Fruit fly (Drosophila melanogaster): ENCODE measurements around the gene Cyp6d5.

The Cyp6d5 gene

dm6 chr3R:14052182-14053036 is 23.4 kb downstream of the Cyp6d5 start (continued):
- no peak for TF ChIP-seq lbe (GFP tag; optimal IDR thresholded peaks at IDR 0.05)
- no peak for TF ChIP-seq Kr (GFP tag; optimal IDR thresholded peaks at IDR 0.05)
- peak; percentile 96 for TF ChIP-seq pfk (GFP tag; optimal IDR thresholded peaks at IDR 0.05)
- peak; percentile 94 for TF ChIP-seq Hmr (GFP tag; optimal IDR thresholded peaks at IDR 0.05)
- peak; percentile 86 for TF ChIP-seq HmgZ (tag; optimal IDR thresholded peaks at IDR 0.05)
- TF ChIP-seq Xrp1 (GFP tag; IDR thresholded peaks at IDR 0.05): peak; percentile 70
- peak; percentile 72 for TF ChIP-seq CG10366 (GFP tag; IDR thresholded peaks at IDR 0.05)
- peak; percentile 85 for TF ChIP-seq CG17361 (GFP tag; IDR thresholded peaks at IDR 0.05)
- peak; percentile 76 for TF ChIP-seq CG31441 (GFP tag; IDR thresholded peaks at IDR 0.05)
- peak; percentile 71 for TF ChIP-seq CG33213 (GFP tag; optimal IDR thresholded peaks at IDR 0.05)
- no peak for TF ChIP-seq CG10959 (GFP tag; IDR thresholded peaks at IDR 0.05)
- no peak for TF ChIP-seq mld (GFP tag; IDR thresholded peaks at IDR 0.05; ENCODE audit: partially characterized antibody)
- TF ChIP-seq CG13287 (GFP tag; IDR thresholded peaks at IDR 0.05; ENCODE audit: partially characterized antibody): peak; percentile 11; the same call in 1 of the 2 replicates
- peak; percentile 93 for TF ChIP-seq Atf6 (GFP tag; IDR thresholded peaks at IDR 0.05)
- TF ChIP-seq NfI (GFP tag; optimal IDR thresholded peaks at IDR 0.05): peak; percentile 87
- peak; percentile 75 for TF ChIP-seq CG1233 (GFP tag; optimal IDR thresholded peaks at IDR 0.05)
- peak; percentile 52 for TF ChIP-seq salm (tag; optimal IDR thresholded peaks at IDR 0.05)
- TF ChIP-seq Doc3 (GFP tag; IDR thresholded peaks at IDR 0.05; ENCODE audit: partially characterized antibody): no peak
- TF ChIP-seq CG10565 (GFP tag; optimal IDR thresholded peaks at IDR 0.05): no peak
- TF ChIP-seq BEAF-32 (GFP tag; optimal IDR thresholded peaks at IDR 0.05): no peak
- peak; percentile 76 for TF ChIP-seq Abd-B (GFP tag; optimal IDR thresholded peaks at IDR 0.05)
- peak; percentile 77 for TF ChIP-seq CG32772 (GFP tag; IDR thresholded peaks at IDR 0.05)
- no peak for TF ChIP-seq Awh (GFP tag; IDR thresholded peaks at IDR 0.05)
- peak; percentile 61 for TF ChIP-seq dati (GFP tag; IDR thresholded peaks at IDR 0.05)
- peak; percentile 82 to 88 for TF ChIP-seq Hr51 (GFP tag; optimal IDR thresholded peaks at IDR 0.05)
- TF ChIP-seq CG12942 (GFP tag; optimal IDR thresholded peaks at IDR 0.05): peak; percentile 75
- no peak for TF ChIP-seq CG15601 (tag; optimal IDR thresholded peaks at IDR 0.05)
- peak; percentile 11 for TF ChIP-seq CG13123 (GFP tag; optimal IDR thresholded peaks at IDR 0.05)
- TF ChIP-seq Dref (GFP tag; IDR thresholded peaks at IDR 0.05): no peak
- TF ChIP-seq inv (GFP tag; IDR thresholded peaks at IDR 0.05; ENCODE audit: partially characterized antibody): no peak
- peak; percentile 52; the same call in 1 of the 2 replicates for TF ChIP-seq CG8765 (GFP tag; IDR thresholded peaks at IDR 0.05)
- TF ChIP-seq CG42726 (GFP tag; IDR thresholded peaks at IDR 0.05; ENCODE audit: partially characterized antibody): no peak
- peak; percentile 87 for TF ChIP-seq luna (GFP tag; optimal IDR thresholded peaks at IDR 0.05)
- no peak for TF ChIP-seq CG2129 (GFP tag; IDR thresholded peaks at IDR 0.05; ENCODE audit: partially characterized antibody)
- TF ChIP-seq CG8290 (GFP tag; optimal IDR thresholded peaks at IDR 0.05): no peak
- TF ChIP-seq CG8290 (tag; optimal IDR thresholded peaks at IDR 0.05): peak in 1 of 2 experiments; percentile 81
- peak; percentile 89 for TF ChIP-seq CG7372 (GFP tag; IDR thresholded peaks at IDR 0.05)
- TF ChIP-seq GATAe (GFP tag; conservative IDR thresholded peaks at IDR 0.05): peak; percentile 50; the same call in 1 of the 2 replicates
- peak; percentile 67 for TF ChIP-seq CG6765 (GFP tag; optimal IDR thresholded peaks at IDR 0.05)
- TF ChIP-seq ken (GFP tag; IDR thresholded peaks at IDR 0.05): peak; percentile 61; the same call in 2 of the 3 replicates
- no peak for TF ChIP-seq gcm2 (GFP tag; optimal IDR thresholded peaks at IDR 0.05)
- TF ChIP-seq hbn (GFP tag; IDR thresholded peaks at IDR 0.05; ENCODE audit: partially characterized antibody): no peak; the same call in 1 of the 2 replicates
- peak; percentile 28 for TF ChIP-seq CG10979 (tag; optimal IDR thresholded peaks at IDR 0.05)
- peak; percentile 89 for TF ChIP-seq CG13296 (GFP tag; optimal IDR thresholded peaks at IDR 0.05)
- TF ChIP-seq CG31388 (GFP tag; optimal IDR thresholded peaks at IDR 0.05): peak; percentile 25
- peak; percentile 4 for TF ChIP-seq CTCF (GFP tag; optimal IDR thresholded peaks at IDR 0.05)
- TF ChIP-seq usp (GFP tag; optimal IDR thresholded peaks at IDR 0.05): no peak
- peak; percentile 86 for TF ChIP-seq scrt (GFP tag; optimal IDR thresholded peaks at IDR 0.05)
- TF ChIP-seq CG13424 (tag; optimal IDR thresholded peaks at IDR 0.05): peak; percentile 84

Measured in whole organism, embryonic.